Worm (Caenorhabditis elegans) whole organism, L4/young adult: ENCODE measurements around the gene srw-71.

Source experiments
- W03F9.2 ChIP-seq: fragments of 150-350 bp; optimal IDR thresholded peaks from 2 replicates; lab custom pipeline; 2014; ENCODE audit warnings: missing biosample characterization, missing genetic modification characterization
- dao-5 ChIP-seq: sonication (generic microtip); optimal IDR thresholded peaks from 2 replicates; lab custom pipeline; 2016; ENCODE audit warnings: missing genotype, missing genetic modification characterization, moderate library complexity, missing compliant biosample characterization
- him-1 ChIP-seq: sonication (generic microtip); optimal IDR thresholded peaks from 2 replicates; lab custom pipeline; 2016; ENCODE audit warnings: missing genotype, missing genetic modification reagents, missing genetic modification characterization, missing compliant biosample characterization

ce11 chrV:7428880-7429279 lies 2.0 kb downstream of the srw-71 start, which contains the start of gene srw-69:
- no peak for TF ChIP-seq him-1 (tag; lab: Kevin White, UChicago)
- no peak for TF ChIP-seq W03F9.2 (tag; lab: Kevin White, UChicago)
- no peak for TF ChIP-seq dao-5 (tag; lab: Kevin White, UChicago)
